Worm (Caenorhabditis elegans) whole organism, L3 larva: Measurements from ENCODE around the gene xpb-1.

ENCODE experiments used
- ZK546.5 ChIP-seq: sonication (generic microtip); optimal IDR thresholded peaks from 2 replicates; lab custom pipeline; 2017; ENCODE audit warnings: missing biosample characterization, missing genetic modification characterization
- aly-2 ChIP-seq: fragments of 150-350 bp; optimal IDR thresholded peaks from 2 replicates; lab custom pipeline; 2014; ENCODE audit warnings: missing biosample characterization, missing genetic modification characterization
- ama-1 ChIP-seq: fragments of 150-350 bp; optimal IDR thresholded peaks from 2 replicates; lab custom pipeline; 2018
- ceh-28 ChIP-seq: fragments of 150-350 bp; optimal IDR thresholded peaks from 2 replicates; lab custom pipeline; 2014; ENCODE audit warnings: missing biosample characterization, missing genetic modification reagents, missing genetic modification characterization
- ceh-82 ChIP-seq: fragments of 150-350 bp; optimal IDR thresholded peaks from 2 replicates; lab custom pipeline; 2014; ENCODE audit warnings: missing biosample characterization, missing genetic modification characterization
- ceh-9 ChIP-seq: sonication (generic microtip); optimal IDR thresholded peaks from 2 replicates; lab custom pipeline; 2018; ENCODE audit warnings: missing biosample characterization, missing genetic modification characterization
- daf-12 ChIP-seq: fragments of 150-350 bp; optimal IDR thresholded peaks from 2 replicates; lab custom pipeline; 2014; ENCODE audit warnings: missing biosample characterization, missing genetic modification reagents, missing genetic modification characterization
- egl-27 ChIP-seq: sonication (generic microtip); optimal IDR thresholded peaks from 4 replicates; lab custom pipeline; 2017; ENCODE audit warnings: missing biosample characterization, missing genetic modification reagents, missing genetic modification characterization
- egl-5 ChIP-seq: fragments of 150-350 bp; optimal IDR thresholded peaks from 2 replicates; lab custom pipeline; 2017; ENCODE audit warnings: missing biosample characterization, missing genetic modification reagents, missing genetic modification characterization, inconsistent platforms
- elt-1 ChIP-seq: fragments of 150-350 bp; optimal IDR thresholded peaks from 2 replicates; lab custom pipeline; 2014; ENCODE audit warnings: missing biosample characterization, missing genetic modification characterization
- elt-2 ChIP-seq: sonication (generic microtip); optimal IDR thresholded peaks from 2 replicates; lab custom pipeline; 2016; ENCODE audit warnings: missing genetic modification reagents, mild to moderate bottlenecking, missing genetic modification characterization, missing compliant biosample characterization
- elt-3 ChIP-seq, 3 experiments: fragments of 150-350 bp in 1 of 3; sonication (generic microtip) in 2 of 3; optimal IDR thresholded peaks; 2 replicates in 2 of 3; 4 replicates in 1 of 3; lab custom pipeline; 2014 to 2017; ENCODE audit warnings: missing biosample characterization in 3 of 3, missing genetic modification characterization in 3 of 3
- fkh-10 ChIP-seq: sonication (generic microtip); optimal IDR thresholded peaks from 2 replicates; lab custom pipeline; 2017; ENCODE audit warnings: missing biosample characterization, missing genetic modification reagents, missing genetic modification characterization
- fos-1 ChIP-seq: fragments of 150-350 bp; optimal IDR thresholded peaks from 2 replicates; lab custom pipeline; 2014; ENCODE audit warnings: missing biosample characterization, missing genetic modification characterization
- hmg-11 ChIP-seq: sonication (generic microtip); optimal IDR thresholded peaks from 2 replicates; lab custom pipeline; 2016; ENCODE audit warnings: missing genetic modification characterization, missing compliant biosample characterization
- jun-1 ChIP-seq: fragments of 150-350 bp; optimal IDR thresholded peaks from 2 replicates; lab custom pipeline; 2014; ENCODE audit warnings: missing biosample characterization, missing genetic modification reagents, missing genetic modification characterization
- lsy-12 ChIP-seq: sonication (generic microtip); optimal IDR thresholded peaks from 2 replicates; lab custom pipeline; 2016; ENCODE audit warnings: mild to moderate bottlenecking, missing genetic modification characterization, missing compliant biosample characterization
- mdl-1 ChIP-seq: fragments of 150-350 bp; optimal IDR thresholded peaks from 2 replicates; lab custom pipeline; 2014; ENCODE audit warnings: missing biosample characterization, missing genetic modification characterization
- mml-1 ChIP-seq: fragments of 150-350 bp; sonication (generic microtip); optimal IDR thresholded peaks from 3 replicates; lab custom pipeline; 2014; ENCODE audit warnings: missing biosample characterization, missing genetic modification characterization
- nfya-1 ChIP-seq: sonication (generic microtip); optimal IDR thresholded peaks from 2 replicates; lab custom pipeline; 2017; ENCODE audit warnings: missing genetic modification characterization, mild to moderate bottlenecking, missing compliant biosample characterization, antibody characterized with exemption, moderate library complexity; ENCODE audit not compliant: insufficient read depth
- nhr-11 ChIP-seq: fragments of 150-350 bp; optimal IDR thresholded peaks from 2 replicates; lab custom pipeline; 2014; ENCODE audit warnings: missing biosample characterization, missing genetic modification characterization
- nhr-23 ChIP-seq: fragments of 150-350 bp; optimal IDR thresholded peaks from 2 replicates; lab custom pipeline; 2014; ENCODE audit warnings: missing biosample characterization, missing genetic modification reagents, missing genetic modification characterization
- nhr-237 ChIP-seq: fragments of 150-350 bp; optimal IDR thresholded peaks from 2 replicates; lab custom pipeline; 2014; ENCODE audit warnings: missing biosample characterization, missing genetic modification characterization
- nhr-25 ChIP-seq: sonication (generic microtip); optimal IDR thresholded peaks from 2 replicates; lab custom pipeline; 2017; ENCODE audit warnings: missing biosample characterization, missing genetic modification characterization
- nhr-43 ChIP-seq: sonication (generic microtip); optimal IDR thresholded peaks from 2 replicates; lab custom pipeline; 2016; ENCODE audit warnings: mild to moderate bottlenecking, missing genetic modification characterization, missing compliant biosample characterization; ENCODE audit not compliant: poor library complexity, severe bottlenecking
- nhr-67 ChIP-seq: fragments of 150-350 bp; optimal IDR thresholded peaks from 2 replicates; lab custom pipeline; 2014; ENCODE audit warnings: missing biosample characterization, missing genetic modification characterization
- nhr-76 ChIP-seq: fragments of 150-350 bp; sonication (generic microtip); optimal IDR thresholded peaks from 5 replicates; lab custom pipeline; 2014; ENCODE audit warnings: missing biosample characterization, missing genetic modification characterization
- nhr-77 ChIP-seq: fragments of 150-350 bp; optimal IDR thresholded peaks from 2 replicates; lab custom pipeline; 2014; ENCODE audit warnings: missing biosample characterization, missing genetic modification characterization
- pha-4 ChIP-seq: fragments of 150-350 bp; optimal IDR thresholded peaks from 2 replicates; lab custom pipeline; 2014; ENCODE audit warnings: missing biosample characterization, missing genetic modification reagents, missing genetic modification characterization
- sea-2 ChIP-seq: fragments of 150-350 bp; sonication (generic microtip); optimal IDR thresholded peaks from 4 replicates; lab custom pipeline; 2014; ENCODE audit warnings: missing biosample characterization, missing genetic modification reagents, missing genetic modification characterization
- skn-1 ChIP-seq: fragments of 150-350 bp; optimal IDR thresholded peaks from 2 replicates; lab custom pipeline; 2014; ENCODE audit warnings: missing biosample characterization, missing genetic modification characterization
- tbx-2 ChIP-seq: sonication (generic microtip); optimal IDR thresholded peaks from 2 replicates; lab custom pipeline; 2016; ENCODE audit warnings: mild to moderate bottlenecking, missing genetic modification characterization, missing compliant biosample characterization
- unc-39 ChIP-seq: sonication (generic microtip); optimal IDR thresholded peaks from 4 replicates; lab custom pipeline; 2017; ENCODE audit warnings: missing biosample characterization, missing genetic modification characterization
- unc-62 ChIP-seq: fragments of 150-350 bp; sonication (generic microtip); optimal IDR thresholded peaks from 4 replicates; lab custom pipeline; 2014; ENCODE audit warnings: missing biosample characterization, missing genetic modification reagents, missing genetic modification characterization
- zag-1 ChIP-seq: fragments of 150-350 bp; optimal IDR thresholded peaks from 2 replicates; lab custom pipeline; 2014; ENCODE audit warnings: missing biosample characterization, missing genetic modification characterization
- ztf-11 ChIP-seq: fragments of 150-350 bp; optimal IDR thresholded peaks from 2 replicates; lab custom pipeline; 2014; ENCODE audit warnings: missing biosample characterization, missing genetic modification characterization

Gene xpb-1

ce11 chrIII:11558251-11558650 is 31.8 kb downstream of the xpb-1 start:
- TF ChIP-seq nhr-25 (tag; lab: Kevin White, UChicago) (peak; percentile 76), mml-1 (tag; lab: Kevin White, UChicago) (no peak), nhr-237 (tag; lab: Kevin White, UChicago) (no peak), elt-3 (tag; optimal IDR thresholded peaks at IDR 0.05; lab: Kevin White, UChicago) (no peak), nhr-67 (no peak), fkh-10 (GFP tag; lab: Kevin White, UChicago) (no peak), nhr-77 (tag; lab: Kevin White, UChicago) (no peak), nhr-11 (no peak)
- TF ChIP-seq, all 47 proteins: peak for 1

- TF ChIP-seq unc-62 (no peak), elt-1 (no peak), nhr-25 (tag; lab: Kevin White, UChicago) (peak; percentile 57), egl-5 (no peak), nfya-1 (tag; lab: Kevin White, UChicago) (no peak), hmg-11 (tag; lab: Kevin White, UChicago) (no peak), ama-1 (lab: Kevin White, UChicago) (no peak), ceh-9 (no peak), egl-27 (tag; lab: Kevin White, UChicago) (no peak)
Observed at ce11 chrIII:11559677-11560076, 33.2 kb downstream of the xpb-1 start.

- TF ChIP-seq ceh-82 = no peak
- TF ChIP-seq mdl-1 (tag; lab: Kevin White, UChicago) = no peak
- TF ChIP-seq ceh-28 (tag; lab: Kevin White, UChicago) = no peak
- TF ChIP-seq unc-39 (tag; lab: Kevin White, UChicago) = no peak
- TF ChIP-seq daf-12 = no peak
- TF ChIP-seq ama-1 (lab: Kevin White, UChicago) = no peak
- no peak for TF ChIP-seq pha-4
- no peak for TF ChIP-seq nhr-43
- no peak for TF ChIP-seq ztf-11 (tag; lab: Kevin White, UChicago)
- TF ChIP-seq fkh-10 (GFP tag; lab: Kevin White, UChicago) = no peak
- no peak for TF ChIP-seq jun-1 (tag; lab: Kevin White, UChicago)
- TF ChIP-seq lsy-12 (tag; lab: Kevin White, UChicago) = no peak
- no peak for TF ChIP-seq sea-2
- TF ChIP-seq egl-27 (tag; lab: Kevin White, UChicago) = no peak
- TF ChIP-seq ZK546.5 (tag; lab: Kevin White, UChicago) = no peak
- TF ChIP-seq, all 47 proteins: peak for 0
Observed at ce11 chrIII:11560504-11561202, 34.2 kb downstream of the xpb-1 start, which contains the start of gene ztf-29. ztf-29 (plus strand) TSS chrIII:11561152.

DNA sequence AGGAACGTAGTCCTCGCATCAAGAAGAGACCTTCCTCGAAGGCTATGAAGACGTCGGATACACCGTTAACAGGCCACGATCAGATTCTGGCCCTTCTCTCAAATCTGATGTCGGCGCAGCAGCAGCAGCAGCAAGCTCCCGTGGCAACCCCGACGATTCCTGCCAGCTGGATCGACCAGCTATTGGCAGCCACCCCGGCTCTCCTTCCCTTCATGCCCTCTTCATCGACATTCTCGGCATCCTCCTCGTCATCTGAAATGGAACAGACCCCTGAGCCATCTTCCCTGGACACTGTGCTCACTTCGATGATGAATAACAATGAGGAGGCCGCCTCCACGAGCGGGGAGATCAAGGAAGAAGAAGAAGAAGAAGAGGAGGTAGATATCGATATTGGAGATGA is 35.1 kb downstream of the xpb-1 start:
- no peak for TF ChIP-seq skn-1 (tag; lab: Kevin White, UChicago)
- no peak for TF ChIP-seq fos-1
- TF ChIP-seq egl-27 (tag; lab: Kevin White, UChicago) = no peak
- TF ChIP-seq mdl-1 (tag; lab: Kevin White, UChicago) = no peak
- TF ChIP-seq tbx-2 = no peak
- no peak for TF ChIP-seq ceh-9
- TF ChIP-seq unc-62 = no peak
- TF ChIP-seq, all 47 proteins: peak for 0

- TF ChIP-seq fos-1 (no peak), daf-12 (no peak), elt-2 (tag; lab: Kevin White, UChicago) (no peak), aly-2 (tag; lab: Kevin White, UChicago) (no peak), nhr-23 (no peak), zag-1 (no peak), nhr-76 (tag; lab: Kevin White, UChicago) (no peak)
- TF ChIP-seq, all 47 proteins: peak for 0
Observed at ce11 chrIII:11563417-11563949, 37.0 kb downstream of the xpb-1 start, which contains the start of gene Y66D12A.11. Y66D12A.11 (plus strand) TSS chrIII:11563467.
